Fruit fly (Drosophila melanogaster) whole organism, prepupa: ENCODE results near the gene CG12439.

Experiments used
- Blimp-1 ChIP-seq: fragments of 200-800 bp; sonication (Bioruptor generic); optimal IDR thresholded peaks from 3 replicates; lab custom pipeline; 2017; ENCODE audit warnings: missing biosample characterization, missing genetic modification characterization, mild to moderate bottlenecking, moderate library complexity, missing genetic modification reagents
- CG10631 ChIP-seq: fragments of 200-800 bp; sonication (Bioruptor generic); optimal IDR thresholded peaks from 2 replicates; lab custom pipeline; 2016; ENCODE audit warnings: missing biosample characterization, missing genetic modification characterization
- CG10669 ChIP-seq: fragments of 200-800 bp; sonication (Bioruptor generic); optimal IDR thresholded peaks from 3 replicates; lab custom pipeline; 2018; ENCODE audit warnings: missing biosample characterization, mild to moderate bottlenecking, missing genetic modification characterization, moderate library complexity
- CG11294 ChIP-seq: fragments of 200-800 bp; sonication (Bioruptor generic); IDR thresholded peaks from 2 replicates; pipeline ENCODE4 v1.3.6; 2022; ENCODE audit warnings: missing biosample characterization, missing genetic modification characterization
- CG11762 ChIP-seq: fragments of 200-800 bp; sonication (Bioruptor generic); optimal IDR thresholded peaks from 3 replicates; lab custom pipeline; 2016; ENCODE audit warnings: missing biosample characterization, missing genetic modification characterization; ENCODE audit not compliant: insufficient read depth
- CG11902 ChIP-seq: fragments of 200-800 bp; sonication (Bioruptor generic); optimal IDR thresholded peaks from 3 replicates; lab custom pipeline; 2016; ENCODE audit warnings: missing biosample characterization, missing genetic modification characterization
- CG15336 ChIP-seq: fragments of 200-800 bp; sonication (Bioruptor generic); IDR thresholded peaks from 2 replicates; pipeline ENCODE4 v1.3.6; 2022; ENCODE audit warnings: missing biosample characterization, missing genetic modification characterization
- CG1621 ChIP-seq: fragments of 200-800 bp; sonication (Bioruptor generic); optimal IDR thresholded peaks from 3 replicates; lab custom pipeline; 2018; ENCODE audit warnings: missing biosample characterization, mild to moderate bottlenecking, missing genetic modification characterization
- CG16779 ChIP-seq: fragments of 200-800 bp; sonication (Bioruptor generic); optimal IDR thresholded peaks from 3 replicates; lab custom pipeline; 2017; ENCODE audit warnings: missing biosample characterization, mild to moderate bottlenecking, missing genetic modification characterization
- CG31627 ChIP-seq: fragments of 200-800 bp; sonication (Bioruptor generic); optimal IDR thresholded peaks from 3 replicates; lab custom pipeline; 2016; ENCODE audit warnings: missing biosample characterization, missing genetic modification characterization
- CG32006 ChIP-seq: fragments of 200-800 bp; sonication (Bioruptor generic); optimal IDR thresholded peaks from 3 replicates; lab custom pipeline; 2017; ENCODE audit warnings: missing biosample characterization, mild to moderate bottlenecking, missing genetic modification characterization
- CG3919 ChIP-seq: fragments of 200-800 bp; sonication (Bioruptor generic); optimal IDR thresholded peaks from 3 replicates; lab custom pipeline; 2016; ENCODE audit warnings: missing biosample characterization, missing genetic modification characterization
- CG6163 ChIP-seq: fragments of 200-800 bp; sonication (Bioruptor generic); IDR thresholded peaks from 3 replicates; pipeline ENCODE4 v1.3.6; 2022; ENCODE audit warnings: missing biosample characterization, missing genetic modification characterization
- CG6276 ChIP-seq: fragments of 200-800 bp; sonication (Bioruptor generic); optimal IDR thresholded peaks from 2 replicates; lab custom pipeline; 2017; ENCODE audit warnings: missing biosample characterization, mild to moderate bottlenecking, missing genetic modification characterization
- CG6792 ChIP-seq: fragments of 200-800 bp; sonication (Bioruptor generic); optimal IDR thresholded peaks from 3 replicates; lab custom pipeline; 2016; ENCODE audit warnings: missing biosample characterization, missing genetic modification characterization
- CG6808 ChIP-seq: fragments of 200-800 bp; sonication (Bioruptor generic); optimal IDR thresholded peaks from 3 replicates; lab custom pipeline; 2017; ENCODE audit warnings: missing biosample characterization, missing genetic modification characterization, mild to moderate bottlenecking, moderate library complexity, missing genetic modification reagents
- CG6854 ChIP-seq: fragments of 200-800 bp; sonication (Bioruptor generic); optimal IDR thresholded peaks from 2 replicates; lab custom pipeline; 2017; ENCODE audit warnings: missing biosample characterization, mild to moderate bottlenecking, missing genetic modification characterization
- CG8119 ChIP-seq: fragments of 200-800 bp; sonication (Bioruptor generic); IDR thresholded peaks from 3 replicates; pipeline ENCODE4 v1.3.6; 2022; ENCODE audit warnings: missing biosample characterization, missing genetic modification characterization
- CG8319 ChIP-seq: fragments of 200-800 bp; sonication (Bioruptor generic); optimal IDR thresholded peaks from 3 replicates; lab custom pipeline; 2016; ENCODE audit warnings: missing biosample characterization, missing genetic modification characterization
- CG8632 ChIP-seq: fragments of 200-800 bp; sonication (Bioruptor generic); optimal IDR thresholded peaks from 3 replicates; lab custom pipeline; 2016; ENCODE audit warnings: missing biosample characterization, missing genetic modification characterization
- CG9139 ChIP-seq: fragments of 200-800 bp; sonication (Bioruptor generic); optimal IDR thresholded peaks from 3 replicates; lab custom pipeline; 2017; ENCODE audit warnings: missing biosample characterization, mild to moderate bottlenecking, missing genetic modification characterization
- Eip75B ChIP-seq: fragments of 200-800 bp; sonication (Bioruptor generic); optimal IDR thresholded peaks from 3 replicates; lab custom pipeline; 2016; ENCODE audit warnings: missing biosample characterization, missing genetic modification characterization
- Eip78C ChIP-seq: fragments of 200-800 bp; sonication (Bioruptor generic); peaks from one replicate; lab custom pipeline; 2016; ENCODE audit warnings: missing biosample characterization, missing genetic modification characterization
- Eip93F ChIP-seq: fragments of 200-800 bp; sonication (Bioruptor generic); optimal IDR thresholded peaks from 2 replicates; lab custom pipeline; 2016; ENCODE audit warnings: missing biosample characterization, mild to moderate bottlenecking, missing genetic modification characterization
- Ets21C ChIP-seq: fragments of 200-800 bp; sonication (Bioruptor generic); optimal IDR thresholded peaks from 3 replicates; lab custom pipeline; 2016; ENCODE audit warnings: missing biosample characterization, missing genetic modification characterization
- Ets96B ChIP-seq: fragments of 200-800 bp; optimal IDR thresholded peaks from 2 replicates; lab custom pipeline; 2019; ENCODE audit warnings: missing biosample characterization, mild to moderate bottlenecking, missing genetic modification characterization, moderate library complexity
- Gug ChIP-seq: fragments of 200-800 bp; sonication (Bioruptor generic); IDR thresholded peaks from 2 replicates; pipeline ENCODE4 v1.3.6; 2022; ENCODE audit warnings: missing biosample characterization, missing genetic modification characterization
- Hr38 ChIP-seq: sonication (Bioruptor generic); optimal IDR thresholded peaks from 2 replicates; lab custom pipeline; 2016; ENCODE audit warnings: missing biosample characterization, missing genetic modification characterization
- Hr39 ChIP-seq: fragments of 200-800 bp; sonication (Bioruptor generic); optimal IDR thresholded peaks from 2 replicates; lab custom pipeline; 2016; ENCODE audit warnings: missing biosample characterization, missing genetic modification characterization
- Hr4 ChIP-seq: fragments of 200-800 bp; sonication (Bioruptor generic); optimal IDR thresholded peaks from 3 replicates; lab custom pipeline; 2016; ENCODE audit warnings: missing biosample characterization, missing genetic modification characterization
- Lpt ChIP-seq: fragments of 200-800 bp; sonication (Bioruptor generic); optimal IDR thresholded peaks from 3 replicates; lab custom pipeline; 2016; ENCODE audit warnings: missing biosample characterization, missing genetic modification characterization
- Met ChIP-seq: fragments of 200-800 bp; sonication (Bioruptor generic); optimal IDR thresholded peaks from 3 replicates; lab custom pipeline; 2016; ENCODE audit warnings: missing biosample characterization, missing genetic modification characterization
- OdsH ChIP-seq: fragments of 200-800 bp; sonication (Bioruptor generic); optimal IDR thresholded peaks from 3 replicates; lab custom pipeline; 2016; ENCODE audit warnings: missing biosample characterization, missing genetic modification characterization
- Smox ChIP-seq: fragments of 200-800 bp; sonication (Bioruptor generic); optimal IDR thresholded peaks from 3 replicates; lab custom pipeline; 2016; ENCODE audit warnings: missing biosample characterization, missing genetic modification characterization
- Sox14 ChIP-seq: fragments of 200-800 bp; sonication (Bioruptor generic); optimal IDR thresholded peaks from 3 replicates; lab custom pipeline; 2016; ENCODE audit warnings: missing biosample characterization, missing genetic modification characterization
- Sox15 ChIP-seq: fragments of 200-800 bp; sonication (Bioruptor generic); optimal IDR thresholded peaks from 3 replicates; lab custom pipeline; 2016; ENCODE audit warnings: missing biosample characterization, missing genetic modification characterization
- achi ChIP-seq: fragments of 200-800 bp; sonication (Bioruptor generic); optimal IDR thresholded peaks from 3 replicates; lab custom pipeline; 2016; ENCODE audit warnings: missing biosample characterization, missing genetic modification characterization
- cyc ChIP-seq: fragments of 200-800 bp; sonication (Bioruptor generic); optimal IDR thresholded peaks from 3 replicates; lab custom pipeline; 2016; ENCODE audit warnings: missing biosample characterization, missing genetic modification characterization
- dac ChIP-seq: fragments of 200-800 bp; sonication (Bioruptor generic); optimal IDR thresholded peaks from 2 replicates; lab custom pipeline; 2017; ENCODE audit warnings: missing biosample characterization, mild to moderate bottlenecking, missing genetic modification characterization
- dsx ChIP-seq: fragments of 200-800 bp; optimal IDR thresholded peaks from 3 replicates; lab custom pipeline; 2019; ENCODE audit warnings: missing biosample characterization, mild to moderate bottlenecking, missing genetic modification characterization, moderate library complexity; ENCODE audit not compliant: poor library complexity, severe bottlenecking
- eg ChIP-seq: fragments of 200-800 bp; sonication (Bioruptor generic); IDR thresholded peaks from 3 replicates; pipeline ENCODE4 v1.3.6; 2022; ENCODE audit warnings: missing biosample characterization, missing genetic modification characterization
- esn ChIP-seq: fragments of 200-800 bp; sonication (Bioruptor generic); optimal IDR thresholded peaks from 2 replicates; lab custom pipeline; 2016; ENCODE audit warnings: missing biosample characterization, mild to moderate bottlenecking, missing genetic modification characterization, moderate library complexity
- fd59A ChIP-seq: fragments of 200-800 bp; sonication (Bioruptor generic); optimal IDR thresholded peaks from 2 replicates; lab custom pipeline; 2017; ENCODE audit warnings: missing biosample characterization, mild to moderate bottlenecking, missing genetic modification characterization, missing genetic modification reagents
- fkh ChIP-seq: fragments of 200-800 bp; sonication (Bioruptor generic); optimal IDR thresholded peaks from 3 replicates; lab custom pipeline; 2017; ENCODE audit warnings: missing biosample characterization, mild to moderate bottlenecking, missing genetic modification characterization, moderate library complexity
- lz ChIP-seq: fragments of 200-800 bp; sonication (Bioruptor generic); optimal IDR thresholded peaks from 3 replicates; lab custom pipeline; 2016; ENCODE audit warnings: missing biosample characterization, missing genetic modification characterization
- net ChIP-seq: fragments of 200-800 bp; sonication (Bioruptor generic); optimal IDR thresholded peaks from 3 replicates; lab custom pipeline; 2016; ENCODE audit warnings: missing biosample characterization, missing genetic modification characterization
- pdm3 ChIP-seq: fragments of 200-800 bp; sonication (Bioruptor generic); optimal IDR thresholded peaks from 3 replicates; lab custom pipeline; 2016; ENCODE audit warnings: missing biosample characterization, missing genetic modification characterization
- salr ChIP-seq, 2 experiments: fragments of 200-800 bp; sonication (Bioruptor generic); optimal IDR thresholded peaks; 3 replicates each; lab custom pipeline; 2016 to 2018; ENCODE audit warnings: missing biosample characterization in 2 of 2, missing genetic modification characterization in 2 of 2, mild to moderate bottlenecking in 1 of 2
- spab ChIP-seq: fragments of 200-800 bp; sonication (Bioruptor generic); optimal IDR thresholded peaks from 2 replicates; lab custom pipeline; 2017; ENCODE audit warnings: missing biosample characterization, mild to moderate bottlenecking, missing genetic modification characterization, missing genetic modification reagents
- ss ChIP-seq, 2 experiments: fragments of 200-800 bp; sonication (Bioruptor generic); optimal IDR thresholded peaks; 2 replicates in 1 of 2; 3 replicates in 1 of 2; lab custom pipeline; 2017 to 2018; ENCODE audit warnings: mild to moderate bottlenecking in 2 of 2, missing biosample characterization in 2 of 2, missing genetic modification characterization in 2 of 2, moderate library complexity in 1 of 2
- svp ChIP-seq: fragments of 200-800 bp; sonication (Bioruptor generic); peaks from one replicate; lab custom pipeline; 2016; ENCODE audit warnings: missing biosample characterization, missing genetic modification characterization
- topi ChIP-seq: fragments of 200-800 bp; sonication (Bioruptor generic); optimal IDR thresholded peaks from 3 replicates; lab custom pipeline; 2016; ENCODE audit warnings: missing biosample characterization, missing genetic modification characterization

Gene CG12439

DNA sequence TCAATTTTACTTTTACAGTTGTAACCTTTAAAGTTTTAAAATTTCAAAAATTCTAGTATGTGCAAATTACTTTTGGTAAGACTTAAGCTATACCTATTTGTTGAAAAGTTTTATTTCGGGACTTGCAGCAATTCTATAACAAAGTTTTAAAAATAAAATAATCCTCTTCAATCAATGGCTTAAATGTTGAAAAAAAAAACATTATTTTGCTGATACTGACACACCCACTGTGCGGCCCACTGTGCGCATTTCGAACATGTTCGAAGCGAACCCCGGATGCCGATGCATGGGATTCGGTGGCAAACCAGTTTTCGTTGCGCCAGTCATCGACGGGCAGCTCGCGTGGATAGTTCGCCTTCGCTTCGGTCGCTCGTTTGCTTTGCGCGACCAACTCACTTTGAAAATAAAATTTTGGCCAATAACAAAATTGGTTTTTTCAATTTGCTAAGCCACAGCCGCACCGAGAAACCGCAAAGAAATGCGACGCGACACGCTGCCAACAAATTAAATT is 48.6 kb downstream of the CG12439 start, which contains the start of gene CG32982:
Gene CG32982 (plus strand): TSS at position 320 of the 511 bp plus-strand sequence.
- peak; percentile 21 for TF ChIP-seq Eip93F (GFP tag; lab: Kevin White, UChicago)
- peak; percentile 87 for TF ChIP-seq CG6808 (GFP tag; lab: Kevin White, UChicago)
- TF ChIP-seq Ets96B: peak; percentile 82
- TF ChIP-seq Gug (GFP tag; lab: Robert Waterston, UW): peak; percentile 84
- peak; percentile 89 for TF ChIP-seq CG11762
- TF ChIP-seq Lpt (GFP tag; lab: Kevin White, UChicago): peak; percentile 83
- peak; percentile 81 for TF ChIP-seq CG8632 (GFP tag; lab: Kevin White, UChicago)
- TF ChIP-seq achi: peak; percentile 89
- peak; percentile 90 for TF ChIP-seq Hr39 (GFP tag; lab: Kevin White, UChicago)
- TF ChIP-seq Hr38 (GFP tag; lab: Kevin White, UChicago): no peak
- TF ChIP-seq Blimp-1: peak; percentile 46
- TF ChIP-seq pdm3 (GFP tag; lab: Kevin White, UChicago): peak; percentile 91
- peak; percentile 82 for TF ChIP-seq cyc (GFP tag; lab: Kevin White, UChicago)
- TF ChIP-seq CG31627 (GFP tag; lab: Kevin White, UChicago): peak; percentile 90
- TF ChIP-seq CG3919 (GFP tag; lab: Kevin White, UChicago): peak; percentile 87
- peak; percentile 87 for TF ChIP-seq spab (GFP tag; lab: Kevin White, UChicago)
- peak; percentile 62 to 92 for TF ChIP-seq salr (GFP tag; optimal IDR thresholded peaks at IDR 0.05; lab: Kevin White, UChicago)
- peak; percentile 90 for TF ChIP-seq eg (GFP tag; lab: Robert Waterston, UW)
- TF ChIP-seq esn (GFP tag; lab: Kevin White, UChicago): peak; percentile 93
- peak; percentile 85 for TF ChIP-seq fd59A (GFP tag; lab: Kevin White, UChicago)
- peak; percentile 85 for TF ChIP-seq Sox14 (GFP tag; lab: Kevin White, UChicago)
- TF ChIP-seq Eip78C (GFP tag; lab: Kevin White, UChicago): peak; percentile 95
- peak; percentile 72 for TF ChIP-seq CG9139 (GFP tag; lab: Kevin White, UChicago)
- TF ChIP-seq dac (GFP tag; lab: Kevin White, UChicago): peak; percentile 89
- TF ChIP-seq CG10669: peak; percentile 85
- TF ChIP-seq CG15336 (GFP tag; lab: Robert Waterston, UW): peak; percentile 87
- TF ChIP-seq CG11294: peak; percentile 80
- peak; percentile 89 for TF ChIP-seq Smox
- peak; percentile 85 for TF ChIP-seq CG6276 (GFP tag; lab: Kevin White, UChicago)
- TF ChIP-seq ss (GFP tag; optimal IDR thresholded peaks at IDR 0.05; lab: Kevin White, UChicago): peak; percentile 66 to 82
- TF ChIP-seq Met: peak; percentile 91
- TF ChIP-seq net: peak; percentile 72
- peak; percentile 96 for TF ChIP-seq CG32006
- peak; percentile 83 for TF ChIP-seq CG8319
- peak; percentile 86 for TF ChIP-seq CG1621 (tag; lab: Kevin White, UChicago)
- peak; percentile 87 for TF ChIP-seq CG16779 (tag; lab: Kevin White, UChicago)
- TF ChIP-seq CG8119 (GFP tag; lab: Robert Waterston, UW): peak; percentile 90
- peak; percentile 91 for TF ChIP-seq Eip75B (GFP tag; lab: Kevin White, UChicago)
- TF ChIP-seq CG6854 (GFP tag; lab: Kevin White, UChicago): peak; percentile 66
- peak; percentile 82 for TF ChIP-seq CG10631
- TF ChIP-seq svp (GFP tag; lab: Kevin White, UChicago): peak; percentile 96
- TF ChIP-seq fkh (GFP tag; lab: Kevin White, UChicago): peak; percentile 71
- TF ChIP-seq Sox15 (GFP tag; lab: Kevin White, UChicago): peak; percentile 69
- TF ChIP-seq topi (GFP tag; lab: Kevin White, UChicago): peak; percentile 90
- peak; percentile 94 for TF ChIP-seq lz
- TF ChIP-seq CG6163: peak; percentile 88
- peak; percentile 97 for TF ChIP-seq Hr4 (GFP tag; lab: Kevin White, UChicago)
- TF ChIP-seq dsx (GFP tag; lab: Kevin White, UChicago): peak; percentile 75
- peak; percentile 72 for TF ChIP-seq CG11902 (GFP tag; lab: Kevin White, UChicago)
- TF ChIP-seq OdsH (GFP tag; lab: Kevin White, UChicago): peak; percentile 91
- peak; percentile 82 for TF ChIP-seq Ets21C (GFP tag; lab: Kevin White, UChicago)
- peak; percentile 83 for TF ChIP-seq CG6792 (GFP tag; lab: Kevin White, UChicago)
